Fruit fly (Drosophila melanogaster): Measurements from ENCODE around the gene Ste12DOR.

Ste12DOR gene

DNA sequence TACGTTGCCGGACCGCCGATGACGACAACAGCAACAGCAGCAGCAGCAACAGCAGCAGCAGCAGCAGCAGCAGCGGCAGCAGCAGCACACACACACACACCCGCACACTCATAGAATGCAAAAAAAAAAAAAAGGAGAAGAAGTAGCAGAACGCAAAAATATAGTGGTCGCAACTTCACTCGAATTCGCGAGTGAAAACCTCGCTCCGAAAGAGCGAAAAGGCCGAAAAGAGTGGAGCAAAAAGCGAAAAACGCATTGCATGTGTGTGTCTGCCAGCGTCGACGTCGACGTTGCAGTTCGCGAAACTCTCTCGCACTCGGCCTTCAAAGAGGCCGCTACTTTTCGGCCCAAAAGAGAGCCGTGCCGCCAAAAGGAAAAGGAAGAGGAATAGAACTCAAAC is 11.1 kb upstream of the Ste12DOR start (continued):
- TF ChIP-seq CG10631 (GFP tag; optimal IDR thresholded peaks at IDR 0.05) (no peak), Ets21C (GFP tag; optimal IDR thresholded peaks at IDR 0.05) (no peak), Eip78C (GFP tag) (peak; percentile 81)

DNA sequence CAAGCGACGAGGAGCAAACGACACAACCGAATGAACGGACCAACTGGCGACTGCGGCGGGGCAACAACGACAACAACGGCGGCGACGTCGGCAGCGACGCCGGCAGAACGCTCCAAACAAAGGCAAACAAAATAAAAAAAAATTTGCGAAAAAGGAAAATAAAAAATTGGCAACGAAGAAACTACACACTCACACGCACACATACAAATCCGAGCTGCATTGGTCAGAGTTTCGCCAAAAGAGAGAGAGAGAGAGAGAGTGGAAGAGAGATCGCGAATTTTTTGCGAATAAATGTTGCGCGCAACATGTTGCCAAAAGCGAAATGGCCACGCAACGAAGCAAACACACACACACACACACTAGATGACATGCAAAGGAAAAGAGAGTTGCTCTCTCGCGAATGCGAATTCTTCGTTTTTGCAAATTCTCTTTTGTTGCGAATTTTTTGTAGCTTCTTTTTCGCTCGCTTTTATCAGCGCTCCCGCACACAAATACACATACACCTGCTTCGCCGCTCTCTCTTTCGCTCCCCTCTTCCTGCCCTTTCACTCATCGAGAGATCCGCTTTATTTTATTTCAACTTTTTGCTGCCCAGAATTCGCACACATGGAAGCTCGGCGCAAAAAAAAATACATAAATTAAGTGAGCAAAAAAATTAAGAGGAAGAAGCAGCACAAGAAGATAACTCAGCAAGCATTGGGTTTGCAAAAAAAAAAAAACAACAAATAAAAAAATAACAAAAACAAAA is 9.4 kb upstream of the Ste12DOR start, which contains the start of gene mamo:
Gene mamo (minus strand): TSS at position 54 of the 748 bp plus-strand sequence.
- TF ChIP-seq CG6792 (GFP tag; optimal IDR thresholded peaks at IDR 0.05) (peak; percentile 75), CG6276 (GFP tag; optimal IDR thresholded peaks at IDR 0.05) (peak; percentile 97), Blimp-1 (GFP tag; optimal IDR thresholded peaks at IDR 0.05) (peak; percentile 78), Sox14 (GFP tag; optimal IDR thresholded peaks at IDR 0.05) (peak; percentile 75), CG8119 (GFP tag; IDR thresholded peaks at IDR 0.05) (peak; percentile 97), CG6808 (GFP tag; optimal IDR thresholded peaks at IDR 0.05) (peak; percentile 96), salr (GFP tag; optimal IDR thresholded peaks at IDR 0.05) (peak; percentile 88 to 90), fkh (GFP tag; optimal IDR thresholded peaks at IDR 0.05) (no peak), CG6163 (GFP tag; IDR thresholded peaks at IDR 0.05) (peak; percentile 98), ss (GFP tag; optimal IDR thresholded peaks at IDR 0.05) (peak; percentile 98 to 99), Hr39 (GFP tag; optimal IDR thresholded peaks at IDR 0.05) (peak; percentile 12), eg (GFP tag; IDR thresholded peaks at IDR 0.05) (peak; percentile 98), vri (GFP tag; optimal IDR thresholded peaks at IDR 0.05) (peak; percentile 93), Sox15 (GFP tag; optimal IDR thresholded peaks at IDR 0.05) (no peak), CG34406 (GFP tag; optimal IDR thresholded peaks at IDR 0.05) (peak; percentile 78), pdm3 (GFP tag; optimal IDR thresholded peaks at IDR 0.05) (peak; percentile 83), cyc (GFP tag; optimal IDR thresholded peaks at IDR 0.05) (peak; percentile 15), svp (GFP tag) (peak; percentile 81), CG3919 (GFP tag; optimal IDR thresholded peaks at IDR 0.05) (peak; percentile 75), dsx (GFP tag; optimal IDR thresholded peaks at IDR 0.05; ENCODE audit: poor library complexity, severe bottlenecking) (peak; percentile 94), CG6854 (GFP tag; optimal IDR thresholded peaks at IDR 0.05) (peak; percentile 95), Hr38 (GFP tag; optimal IDR thresholded peaks at IDR 0.05) (no peak), Hr4 (GFP tag; optimal IDR thresholded peaks at IDR 0.05) (peak; percentile 39), lz (GFP tag; optimal IDR thresholded peaks at IDR 0.05) (peak; percentile 61), fd85E (GFP tag; optimal IDR thresholded peaks at IDR 0.05) (peak; percentile 54), Eip75B (GFP tag; optimal IDR thresholded peaks at IDR 0.05) (peak; percentile 62), CG1621 (tag; optimal IDR thresholded peaks at IDR 0.05) (peak; percentile 93), CG8632 (GFP tag; optimal IDR thresholded peaks at IDR 0.05) (peak; percentile 79), OdsH (GFP tag; optimal IDR thresholded peaks at IDR 0.05) (peak; percentile 67), CG10669 (GFP tag; optimal IDR thresholded peaks at IDR 0.05) (peak; percentile 92), Met (GFP tag; optimal IDR thresholded peaks at IDR 0.05) (peak; percentile 58), dac (GFP tag; optimal IDR thresholded peaks at IDR 0.05) (peak; percentile 81), CG4318 (GFP tag; optimal IDR thresholded peaks at IDR 0.05) (no peak), Ets21C (GFP tag; optimal IDR thresholded peaks at IDR 0.05) (no peak), CG11294 (GFP tag; IDR thresholded peaks at IDR 0.05) (peak; percentile 57; the same call in 1 of the 2 replicates), CG15336 (GFP tag; IDR thresholded peaks at IDR 0.05) (peak; percentile 93), CG8319 (GFP tag; optimal IDR thresholded peaks at IDR 0.05) (peak; percentile 44), CG16779 (tag; optimal IDR thresholded peaks at IDR 0.05) (peak; percentile 96), net (GFP tag; optimal IDR thresholded peaks at IDR 0.05) (peak; percentile 90), CG7368 (GFP tag; optimal IDR thresholded peaks at IDR 0.05) (peak; percentile 75), CG11902 (GFP tag; optimal IDR thresholded peaks at IDR 0.05) (no peak), CG32006 (GFP tag; optimal IDR thresholded peaks at IDR 0.05) (peak; percentile 85), Eip78C (GFP tag) (peak; percentile 89), spab (GFP tag; optimal IDR thresholded peaks at IDR 0.05) (peak; percentile 95), topi (GFP tag; optimal IDR thresholded peaks at IDR 0.05) (peak; percentile 68), esn (GFP tag; optimal IDR thresholded peaks at IDR 0.05) (peak; percentile 68), Gug (GFP tag; IDR thresholded peaks at IDR 0.05) (peak; percentile 66), acj6 (GFP tag; optimal IDR thresholded peaks at IDR 0.05) (peak; percentile 65)
